Fruit fly (Drosophila melanogaster): ENCODE measurements around the gene CG7271.

- TF ChIP-seq sim (GFP tag; IDR thresholded peaks at IDR 0.05) (no peak), h (optimal IDR thresholded peaks at IDR 0.05) (no peak), HLHmδ (GFP tag; optimal IDR thresholded peaks at IDR 0.05) (no peak)
These were observed 33.3 kb downstream of the CG7271 start, which contains the start of gene not for dm6 chr3L:18621735-18622421.
